Worm (Caenorhabditis elegans): ENCODE results near the gene nhr-233.

- TF ChIP-seq elt-1 (tag; optimal IDR thresholded peaks at IDR 0.05) = no peak
- TF ChIP-seq mdl-1 (tag; optimal IDR thresholded peaks at IDR 0.05) = no peak
Measured at ce11 chrV:16594514-16594913, 23.9 kb upstream of the nhr-233 start.

All from whole organism, L2 larva.